Worm (Caenorhabditis elegans) whole organism, L2 larva: ENCODE results near the gene F18E9.3.
"Not testable (repeated sequence)": the region's sequence is repeated elsewhere in the genome, so short reads cannot be mapped to it uniquely, and the experiment has no call there.

Experiments
- F13H6.1 ChIP-seq: sonication (generic microtip); optimal IDR thresholded peaks from 2 replicates; lab custom pipeline; 2016; ENCODE audit warnings: missing genetic modification characterization, missing compliant biosample characterization
- R02D3.7 ChIP-seq: fragments of 150-350 bp; optimal IDR thresholded peaks from 2 replicates; lab custom pipeline; 2014; ENCODE audit warnings: missing biosample characterization, missing genetic modification characterization
- ama-1 ChIP-seq: fragments of 150-350 bp; optimal IDR thresholded peaks from 2 replicates; lab custom pipeline; 2018; ENCODE audit warnings: inconsistent platforms
- ceh-82 ChIP-seq: fragments of 150-350 bp; optimal IDR thresholded peaks from 2 replicates; lab custom pipeline; 2014; ENCODE audit warnings: missing biosample characterization, missing genetic modification characterization
- dmd-4 ChIP-seq: sonication (generic microtip); optimal IDR thresholded peaks from 2 replicates; lab custom pipeline; 2017; ENCODE audit warnings: missing biosample characterization, missing genetic modification characterization
- nhr-10 ChIP-seq: sonication (generic microtip); optimal IDR thresholded peaks from 2 replicates; lab custom pipeline; 2017; ENCODE audit warnings: missing biosample characterization, missing genetic modification characterization
- nhr-11 ChIP-seq: fragments of 150-350 bp; optimal IDR thresholded peaks from 2 replicates; lab custom pipeline; 2014; ENCODE audit warnings: missing biosample characterization, missing genetic modification characterization
- nhr-6 ChIP-seq: fragments of 150-350 bp; optimal IDR thresholded peaks from 2 replicates; lab custom pipeline; 2014; ENCODE audit warnings: missing biosample characterization, missing genetic modification characterization
- skn-1 ChIP-seq: sonication (generic microtip); optimal IDR thresholded peaks from 2 replicates; lab custom pipeline; 2017; ENCODE audit warnings: missing biosample characterization, missing genetic modification characterization
- unc-62 ChIP-seq: fragments of 150-350 bp; optimal IDR thresholded peaks from 2 replicates; lab custom pipeline; 2014; ENCODE audit warnings: missing biosample characterization, missing genetic modification reagents, missing genetic modification characterization

DNA sequence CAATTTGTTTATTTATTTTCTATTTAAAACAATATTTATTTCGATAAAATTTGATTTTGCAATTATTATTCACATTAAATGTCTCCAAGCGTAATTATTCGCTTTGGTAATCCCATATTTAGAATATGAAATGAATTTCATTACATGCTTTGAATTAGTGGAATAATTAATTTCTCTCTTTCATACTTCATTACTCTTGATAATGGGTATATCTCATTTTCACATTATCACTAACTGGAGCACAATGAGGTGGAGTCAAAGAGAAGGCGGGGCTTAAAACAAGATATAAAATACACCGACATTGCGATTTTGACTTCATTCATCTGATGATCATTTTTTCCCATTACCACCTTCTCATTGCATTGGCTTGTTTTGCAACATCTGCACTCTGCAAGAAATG, 24.7 kb downstream of the F18E9.3 start, which contains the start of gene K01A12.4:
- TF ChIP-seq unc-62; R02D3.7 (tag; lab: Kevin White, UChicago); nhr-10 (tag; lab: Kevin White, UChicago); ama-1 (lab: Kevin White, UChicago); ceh-82; F13H6.1; dmd-4 (tag; lab: Kevin White, UChicago); nhr-11; nhr-6; skn-1 (tag; lab: Kevin White, UChicago): not testable (repeated sequence)
